2 fruit fly cellular contexts compared by ENCODE assay signal in genomic region chr3R:10514559-10515136, dm6.
TF ChIP-seq lines count a peak whose summit lies in the region.

No protein-coding gene starts in this region.

- no peak for TF ChIP-seq CTCF in whole organism, embryonic (GFP tag; optimal IDR thresholded peaks at IDR 0.05; lab: Kevin White, UChicago)

TF ChIP-seq in whole organism, embryonic, 481 proteins besides CTCF, POLR2A, EP300 and RAD21 (continues in another document):
- TF ChIP-seq Nf-YC (tag; optimal IDR thresholded peaks at IDR 0.05; lab: Kevin White, UChicago), result no peak
- TF ChIP-seq Blimp-1 (GFP tag; optimal IDR thresholded peaks at IDR 0.05; lab: Kevin White, UChicago), result peak; percentile 56
- TF ChIP-seq ken (GFP tag; IDR thresholded peaks at IDR 0.05; lab: Robert Waterston, UW), result 0 out of 3 replicates have a peak, but pooled peaks have one; percentile 29
- TF ChIP-seq NK7.1 (GFP tag; optimal IDR thresholded peaks at IDR 0.05; lab: Kevin White, UChicago), result no peak
- TF ChIP-seq twi (tag; optimal IDR thresholded peaks at IDR 0.05; lab: Kevin White, UChicago), result peak; percentile 7
- TF ChIP-seq vvl (GFP tag; IDR thresholded peaks at IDR 0.05; lab: Robert Waterston, UW), result 0 out of 2 replicates have a peak, but pooled peaks have one; percentile 13
- peak; percentile 61 for TF ChIP-seq crol (GFP tag; IDR thresholded peaks at IDR 0.05; lab: Robert Waterston, UW)
- no peak for TF ChIP-seq CG11504 (tag; optimal IDR thresholded peaks at IDR 0.05; lab: Kevin White, UChicago)
- TF ChIP-seq hkb (optimal IDR thresholded peaks at IDR 0.05; lab: Kevin White, UChicago), result no peak
- TF ChIP-seq hkb (GFP tag; IDR thresholded peaks at IDR 0.05; lab: Robert Waterston, UW), result peak; percentile 11; the same call in 1 of the 2 replicates
- TF ChIP-seq MBD-R2 (GFP tag; IDR thresholded peaks at IDR 0.05; lab: Robert Waterston, UW), result no peak
- peak; percentile 38; the same call in 1 of the 2 replicates for TF ChIP-seq chm (GFP tag; IDR thresholded peaks at IDR 0.05; lab: Robert Waterston, UW)
- no peak for TF ChIP-seq CG17912 (GFP tag; optimal IDR thresholded peaks at IDR 0.05; lab: Kevin White, UChicago)
- TF ChIP-seq sug (tag; optimal IDR thresholded peaks at IDR 0.05; lab: Kevin White, UChicago), result peak; percentile 64
- TF ChIP-seq bowl (GFP tag; IDR thresholded peaks at IDR 0.05; lab: Robert Waterston, UW), result no peak
- TF ChIP-seq ci (GFP tag; IDR thresholded peaks at IDR 0.05; lab: Robert Waterston, UW), result peak; percentile 25; the same call in 1 of the 3 replicates
- TF ChIP-seq sens-2 (GFP tag; IDR thresholded peaks at IDR 0.05; lab: Robert Waterston, UW), result 0 out of 2 replicates have a peak, but pooled peaks have one; percentile 34
- TF ChIP-seq grn (GFP tag; optimal IDR thresholded peaks at IDR 0.05; lab: Kevin White, UChicago), result peak; percentile 60
- peak; percentile 75 for TF ChIP-seq Vsx1 (GFP tag; optimal IDR thresholded peaks at IDR 0.05; lab: Kevin White, UChicago)
- no peak for TF ChIP-seq nerfin-1 (tag; optimal IDR thresholded peaks at IDR 0.05; lab: Kevin White, UChicago)
- TF ChIP-seq CG8281 (tag; optimal IDR thresholded peaks at IDR 0.05; lab: Kevin White, UChicago), result peak; percentile 11
- no peak for TF ChIP-seq CG30431 (GFP tag; optimal IDR thresholded peaks at IDR 0.05; lab: Kevin White, UChicago)
- TF ChIP-seq Dll (GFP tag; IDR thresholded peaks at IDR 0.05; lab: Robert Waterston, UW; ENCODE audit: partially characterized antibody), result no peak
- TF ChIP-seq CG5953 (GFP tag; IDR thresholded peaks at IDR 0.05; lab: Robert Waterston, UW), result no peak
- TF ChIP-seq sd (tag; optimal IDR thresholded peaks at IDR 0.05; lab: Kevin White, UChicago), result no peak
- peak; percentile 28 for TF ChIP-seq dm (GFP tag; optimal IDR thresholded peaks at IDR 0.05; lab: Kevin White, UChicago)
- no peak for TF ChIP-seq Tbp (GFP tag; optimal IDR thresholded peaks at IDR 0.05; lab: Kevin White, UChicago)
- TF ChIP-seq Kr (GFP tag; optimal IDR thresholded peaks at IDR 0.05; lab: Kevin White, UChicago), result peak; percentile 32
- no peak for TF ChIP-seq pita (GFP tag; optimal IDR thresholded peaks at IDR 0.05; lab: Kevin White, UChicago)
- no peak for TF ChIP-seq Hsf (GFP tag; optimal IDR thresholded peaks at IDR 0.05; lab: Kevin White, UChicago)
- no peak for TF ChIP-seq CG17186 (GFP tag; optimal IDR thresholded peaks at IDR 0.05; lab: Kevin White, UChicago)
- TF ChIP-seq CG7987 (GFP tag; optimal IDR thresholded peaks at IDR 0.05; lab: Kevin White, UChicago), result peak; percentile 9
- no peak for TF ChIP-seq HLHmδ (GFP tag; optimal IDR thresholded peaks at IDR 0.05; lab: Kevin White, UChicago)
- TF ChIP-seq salm (tag; optimal IDR thresholded peaks at IDR 0.05; lab: Kevin White, UChicago), result no peak
- TF ChIP-seq CG10431 (GFP tag; optimal IDR thresholded peaks at IDR 0.05; lab: Kevin White, UChicago), result peak; percentile 8
- no peak for TF ChIP-seq Myb (GFP tag; optimal IDR thresholded peaks at IDR 0.05; lab: Kevin White, UChicago)
- TF ChIP-seq CG2129 (GFP tag; IDR thresholded peaks at IDR 0.05; lab: Robert Waterston, UW; ENCODE audit: partially characterized antibody), result no peak
- no peak for TF ChIP-seq sna (GFP tag; IDR thresholded peaks at IDR 0.05; lab: Robert Waterston, UW; ENCODE audit: partially characterized antibody)
- no peak for TF ChIP-seq h (optimal IDR thresholded peaks at IDR 0.05; lab: Kevin White, UChicago)
- TF ChIP-seq lov (optimal IDR thresholded peaks at IDR 0.05; lab: Kevin White, UChicago), result no peak
- TF ChIP-seq lov (GFP tag; IDR thresholded peaks at IDR 0.05; lab: Robert Waterston, UW), result 0 out of 3 replicates have a peak, but pooled peaks have one; percentile 54
- TF ChIP-seq lab (GFP tag; optimal IDR thresholded peaks at IDR 0.05; lab: Kevin White, UChicago), result peak; percentile 44
- TF ChIP-seq kni (GFP tag; optimal IDR thresholded peaks at IDR 0.05; lab: Kevin White, UChicago), result peak; percentile 26
- no peak for TF ChIP-seq Hand (GFP tag; optimal IDR thresholded peaks at IDR 0.05; lab: Kevin White, UChicago)
- TF ChIP-seq CG1603 (tag; optimal IDR thresholded peaks at IDR 0.05; lab: Kevin White, UChicago), result no peak

TF ChIP-seq in whole organism, prepupa, 60 proteins besides CTCF, POLR2A, EP300 and RAD21:
- TF ChIP-seq spab (GFP tag; optimal IDR thresholded peaks at IDR 0.05; lab: Kevin White, UChicago) (no peak), CG8319 (GFP tag; optimal IDR thresholded peaks at IDR 0.05; lab: Kevin White, UChicago) (no peak), lz (GFP tag; optimal IDR thresholded peaks at IDR 0.05; lab: Kevin White, UChicago) (no peak), fkh (GFP tag; optimal IDR thresholded peaks at IDR 0.05; lab: Kevin White, UChicago) (peak; percentile 73), CG7368 (GFP tag; optimal IDR thresholded peaks at IDR 0.05; lab: Kevin White, UChicago) (no peak), cyc (GFP tag; optimal IDR thresholded peaks at IDR 0.05; lab: Kevin White, UChicago) (no peak), CG6854 (GFP tag; optimal IDR thresholded peaks at IDR 0.05; lab: Kevin White, UChicago) (no peak), CG6808 (GFP tag; optimal IDR thresholded peaks at IDR 0.05; lab: Kevin White, UChicago) (no peak), CG11762 (GFP tag; optimal IDR thresholded peaks at IDR 0.05; lab: Kevin White, UChicago; ENCODE audit: insufficient read depth) (no peak), CG10669 (GFP tag; optimal IDR thresholded peaks at IDR 0.05; lab: Kevin White, UChicago) (no peak), svp (GFP tag; lab: Kevin White, UChicago) (peak; percentile 36)
TF ChIP-seq in whole organism, prepupa: peak in this region for 2.

Comparison
In these comparisons a context has a peak if more than half of its experiments do, and no peak if none do; other contexts are left out.
1. Of the 7 proteins assayed by ChIP-seq in both whole organism, embryonic and whole organism, prepupa: peak only in whole organism, embryonic: Blimp-1; only in whole organism, prepupa: none; in both: none; in neither: 6.